Worm (Caenorhabditis elegans) whole organism, early embryonic: ENCODE results near the gene F12A10.1.

Experiments used
- B0310.2 ChIP-seq: sonication (generic microtip); optimal IDR thresholded peaks from 2 replicates; lab custom pipeline; 2016; ENCODE audit warnings: mild to moderate bottlenecking, missing genetic modification characterization, missing compliant biosample characterization
- F13C5.2 ChIP-seq: sonication (generic microtip); optimal IDR thresholded peaks from 2 replicates; lab custom pipeline; 2017; ENCODE audit warnings: mild to moderate bottlenecking, missing genetic modification characterization, inconsistent platforms, missing compliant biosample characterization
- aly-1 ChIP-seq: sonication (generic microtip); optimal IDR thresholded peaks from 2 replicates; lab custom pipeline; 2016; ENCODE audit warnings: missing genetic modification characterization, missing compliant biosample characterization
- ama-1 ChIP-seq: fragments of 150-350 bp; optimal IDR thresholded peaks from 2 replicates; lab custom pipeline; 2014
- ceh-13 ChIP-seq: fragments of 200-800 bp; sonication (Bioruptor generic); optimal IDR thresholded peaks from 2 replicates; lab custom pipeline; 2018; ENCODE audit warnings: mild to moderate bottlenecking, missing genetic modification characterization, missing compliant biosample characterization
- ceh-36 ChIP-seq: sonication (generic microtip); optimal IDR thresholded peaks from 2 replicates; lab custom pipeline; 2016; ENCODE audit warnings: missing genetic modification characterization, inconsistent platforms, missing compliant biosample characterization
- ets-7 ChIP-seq: sonication (generic microtip); optimal IDR thresholded peaks from 2 replicates; lab custom pipeline; 2016; ENCODE audit warnings: missing genotype, missing genetic modification characterization, missing compliant biosample characterization
- flt-1 ChIP-seq: fragments of 200-800 bp; sonication (Bioruptor generic); IDR thresholded peaks from 2 replicates; pipeline ENCODE4 v1.3.6; 2022; ENCODE audit warnings: missing genetic modification characterization, missing compliant biosample characterization
- hmbx-1 ChIP-seq: sonication (generic microtip); optimal IDR thresholded peaks from 2 replicates; lab custom pipeline; 2016; ENCODE audit warnings: mild to moderate bottlenecking, missing genetic modification characterization, missing compliant biosample characterization
- hmg-4 ChIP-seq: fragments of 200-800 bp; sonication (Bioruptor generic); optimal IDR thresholded peaks from 2 replicates; lab custom pipeline; 2018; ENCODE audit warnings: mild to moderate bottlenecking, missing genetic modification characterization, missing compliant biosample characterization
- hnd-1 ChIP-seq: sonication (generic microtip); optimal IDR thresholded peaks from 2 replicates; lab custom pipeline; 2016; ENCODE audit warnings: missing genetic modification characterization, missing compliant biosample characterization
- pes-1 ChIP-seq: fragments of 200-800 bp; sonication (Bioruptor generic); IDR thresholded peaks from 2 replicates; pipeline ENCODE4 v1.3.6; 2022; ENCODE audit warnings: missing genetic modification reagents, missing genetic modification characterization, missing compliant biosample characterization
- scrt-1 ChIP-seq: fragments of 200-800 bp; sonication (Bioruptor generic); IDR thresholded peaks from 2 replicates; pipeline ENCODE4 v1.3.6; 2022; ENCODE audit warnings: missing genetic modification characterization, missing compliant biosample characterization
- sea-1 ChIP-seq: fragments of 200-800 bp; sonication (Bioruptor generic); conservative IDR thresholded peaks from 2 replicates; pipeline ENCODE4 v1.3.6; 2022; ENCODE audit warnings: missing genetic modification characterization, missing compliant biosample characterization
- tbx-11 ChIP-seq: fragments of 200-800 bp; sonication (Bioruptor generic); IDR thresholded peaks from 2 replicates; pipeline ENCODE4 v1.3.6; 2022; ENCODE audit warnings: missing genetic modification characterization, missing compliant biosample characterization
- tbx-37 ChIP-seq: fragments of 200-800 bp; sonication (Bioruptor generic); conservative IDR thresholded peaks from 2 replicates; pipeline ENCODE4 v1.3.6; 2022; ENCODE audit warnings: missing genetic modification reagents, missing genetic modification characterization, missing compliant biosample characterization
- tra-4 ChIP-seq: sonication (generic microtip); optimal IDR thresholded peaks from 2 replicates; lab custom pipeline; 2017; ENCODE audit warnings: missing genetic modification characterization, missing compliant biosample characterization

F12A10.1 gene

DNA sequence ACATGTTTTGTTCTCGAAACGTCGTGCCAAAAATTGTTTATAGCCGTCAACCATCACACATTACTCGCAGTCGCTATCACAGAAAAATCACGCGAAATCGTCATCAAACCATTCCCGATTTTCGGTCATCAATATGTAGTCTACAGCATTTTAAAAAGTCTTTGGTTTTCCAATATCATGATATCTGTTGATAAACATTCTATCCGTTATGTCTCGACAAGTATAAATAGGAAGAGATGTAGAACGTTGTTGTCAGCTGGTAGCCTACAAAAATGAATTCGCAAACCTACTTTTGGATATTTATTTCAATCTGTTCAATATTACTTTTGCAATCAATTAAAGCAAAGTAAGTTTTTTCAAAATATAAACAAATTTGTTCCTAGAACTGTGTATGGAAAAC is at the start of gene F12A10.1:
Gene F12A10.1, plus strand, starts transcription at position 166 of the 400 bp plus-strand sequence.
- TF ChIP-seq F13C5.2 (tag; lab: Kevin White, UChicago) (no peak), hmg-4 (no peak), aly-1 (no peak), sea-1 (GFP tag; lab: Robert Waterston, UW) (no peak), B0310.2 (tag; lab: Kevin White, UChicago) (no peak)

DNA sequence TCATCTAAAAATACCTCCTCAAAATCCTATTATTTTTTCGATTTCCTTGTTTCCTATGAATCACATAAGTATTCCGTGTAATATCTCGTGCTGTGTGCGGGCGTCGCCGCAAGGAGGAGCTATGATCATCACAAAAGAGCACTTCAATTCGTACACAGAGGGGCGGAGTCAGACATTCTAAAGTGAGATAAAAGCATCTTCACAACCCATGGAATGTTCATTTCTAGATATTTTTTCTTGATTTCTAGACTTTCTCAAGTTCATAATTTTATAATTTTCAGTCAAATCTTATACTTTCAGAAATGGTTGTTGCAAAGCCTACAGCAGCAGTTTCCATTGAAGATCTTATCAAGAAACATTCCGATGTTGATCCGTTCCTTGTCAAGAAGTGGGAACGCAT is 49.0 kb upstream of the F12A10.1 start, which contains the start of gene cex-1:
Gene cex-1, plus strand, starts transcription at position 301 of the 400 bp plus-strand sequence.
- TF ChIP-seq ceh-36 (no peak), tbx-37 (no peak), hmg-4 (no peak), aly-1 (no peak), sea-1 (GFP tag; lab: Robert Waterston, UW) (no peak), ceh-13 (GFP tag; lab: Kevin White, UChicago) (no peak), tra-4 (no peak), hmbx-1 (tag; lab: Kevin White, UChicago) (no peak), pes-1 (GFP tag; lab: Robert Waterston, UW) (no peak), tbx-11 (GFP tag; lab: Robert Waterston, UW) (no peak), flt-1 (GFP tag; lab: Robert Waterston, UW) (no peak), scrt-1 (GFP tag; lab: Robert Waterston, UW) (no peak), B0310.2 (tag; lab: Kevin White, UChicago) (no peak), F13C5.2 (tag; lab: Kevin White, UChicago) (no peak), hnd-1 (tag; lab: Kevin White, UChicago) (no peak), ama-1 (lab: Kevin White, UChicago) (no peak), ets-7 (tag; lab: Kevin White, UChicago) (no peak)

DNA sequence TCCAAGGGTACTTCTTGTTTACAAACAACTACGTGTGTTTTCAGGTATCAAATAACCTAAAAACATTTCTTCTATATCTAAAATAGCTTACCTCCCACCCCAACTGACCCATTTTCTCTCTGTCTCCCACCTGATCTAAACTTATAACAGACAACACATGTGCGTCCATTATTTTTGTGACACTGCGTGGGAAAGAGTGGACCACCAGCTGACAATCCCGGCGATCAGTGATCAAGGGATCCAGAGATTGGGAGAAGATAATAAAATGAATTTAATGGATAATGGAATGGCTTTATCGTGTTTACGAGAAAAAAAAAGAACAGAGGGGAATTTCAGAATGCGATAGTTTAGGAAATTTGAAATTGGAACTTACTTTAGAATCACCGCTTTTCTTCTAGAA is 47.1 kb upstream of the F12A10.1 start:
- TF ChIP-seq hmbx-1 (tag; lab: Kevin White, UChicago) (no peak), ceh-36 (no peak), ets-7 (tag; lab: Kevin White, UChicago) (no peak), scrt-1 (GFP tag; lab: Robert Waterston, UW) (no peak), flt-1 (GFP tag; lab: Robert Waterston, UW) (no peak), F13C5.2 (tag; lab: Kevin White, UChicago) (no peak), tbx-11 (GFP tag; lab: Robert Waterston, UW) (no peak), ama-1 (lab: Kevin White, UChicago) (no peak), hmg-4 (no peak), tbx-37 (no peak), B0310.2 (tag; lab: Kevin White, UChicago) (no peak), hnd-1 (tag; lab: Kevin White, UChicago) (no peak), sea-1 (GFP tag; lab: Robert Waterston, UW) (no peak), pes-1 (GFP tag; lab: Robert Waterston, UW) (no peak), ceh-13 (GFP tag; lab: Kevin White, UChicago) (no peak), aly-1 (no peak)

DNA sequence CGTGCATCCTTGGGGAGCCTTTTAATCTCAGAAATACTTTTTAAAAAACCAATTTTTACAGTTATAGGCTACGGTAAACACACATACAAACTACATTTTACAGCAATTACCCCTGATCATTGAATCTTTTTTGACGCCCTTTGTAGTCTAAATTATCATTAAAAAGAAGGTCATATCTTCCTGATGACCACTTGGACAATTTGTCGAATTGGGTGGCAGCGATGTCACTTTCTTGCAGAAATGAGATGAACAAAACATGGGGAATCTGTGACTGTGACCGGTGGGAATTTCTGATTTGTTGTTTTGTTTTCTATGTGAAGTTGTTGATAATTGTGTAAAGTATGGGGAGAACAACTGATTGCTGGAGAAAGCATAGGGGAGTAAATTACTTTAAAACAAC is 46.7 kb upstream of the F12A10.1 start:
- TF ChIP-seq ceh-36: no peak
- no peak for TF ChIP-seq sea-1 (GFP tag; lab: Robert Waterston, UW)
- TF ChIP-seq flt-1 (GFP tag; lab: Robert Waterston, UW): no peak
- no peak for TF ChIP-seq aly-1
- TF ChIP-seq hmg-4: no peak
- TF ChIP-seq hnd-1 (tag; lab: Kevin White, UChicago): no peak

DNA sequence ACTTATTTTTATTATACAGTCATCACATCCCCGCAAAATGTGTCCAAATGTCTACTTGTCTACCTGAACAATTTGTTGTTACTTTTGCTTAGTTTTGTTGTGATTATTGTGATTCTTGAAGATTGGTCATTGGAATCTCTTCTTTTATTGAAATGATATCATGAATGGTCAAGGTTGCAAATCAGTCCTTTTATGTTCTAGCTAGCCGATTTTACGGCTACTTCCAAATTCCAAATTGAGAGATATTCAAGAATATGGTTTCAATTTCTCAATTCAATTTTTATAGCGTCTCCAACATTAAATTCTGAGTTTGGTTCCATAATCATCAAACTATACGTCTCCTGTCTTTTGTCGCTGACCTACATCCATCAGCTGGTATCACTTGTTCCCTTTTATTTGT is 45.1 kb upstream of the F12A10.1 start:
- TF ChIP-seq aly-1 (no peak), hmbx-1 (tag; lab: Kevin White, UChicago) (no peak), ceh-13 (GFP tag; lab: Kevin White, UChicago) (no peak), hnd-1 (tag; lab: Kevin White, UChicago) (no peak), pes-1 (GFP tag; lab: Robert Waterston, UW) (no peak), sea-1 (GFP tag; lab: Robert Waterston, UW) (no peak)

DNA sequence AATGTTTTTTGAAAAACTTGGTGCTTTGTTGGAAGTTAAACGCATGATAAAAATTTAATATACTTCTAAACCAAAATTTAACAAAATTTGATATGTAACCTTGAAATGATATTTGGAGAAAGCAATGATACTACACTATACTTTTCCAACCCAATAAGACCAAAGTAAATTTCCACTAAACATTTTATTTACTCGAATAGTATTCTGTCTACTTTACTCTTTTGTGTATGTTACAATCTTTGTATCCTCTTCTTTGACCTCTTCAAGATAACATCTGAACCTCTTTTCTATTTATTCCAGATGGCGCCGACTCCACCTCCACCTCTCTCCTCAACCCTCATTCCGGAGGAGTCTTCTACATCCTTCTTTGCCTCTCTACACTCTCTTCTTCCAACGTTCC is 42.8 kb upstream of the F12A10.1 start, which contains the start of gene dhs-5:
Gene dhs-5, plus strand, starts transcription at position 301 of the 400 bp plus-strand sequence.
- TF ChIP-seq ceh-13 (GFP tag; lab: Kevin White, UChicago): no peak
- no peak for TF ChIP-seq scrt-1 (GFP tag; lab: Robert Waterston, UW)
- TF ChIP-seq hmbx-1 (tag; lab: Kevin White, UChicago): no peak
- no peak for TF ChIP-seq flt-1 (GFP tag; lab: Robert Waterston, UW)
- no peak for TF ChIP-seq F13C5.2 (tag; lab: Kevin White, UChicago)
- no peak for TF ChIP-seq tbx-11 (GFP tag; lab: Robert Waterston, UW)
- TF ChIP-seq hnd-1 (tag; lab: Kevin White, UChicago): no peak
- TF ChIP-seq sea-1 (GFP tag; lab: Robert Waterston, UW): no peak

DNA sequence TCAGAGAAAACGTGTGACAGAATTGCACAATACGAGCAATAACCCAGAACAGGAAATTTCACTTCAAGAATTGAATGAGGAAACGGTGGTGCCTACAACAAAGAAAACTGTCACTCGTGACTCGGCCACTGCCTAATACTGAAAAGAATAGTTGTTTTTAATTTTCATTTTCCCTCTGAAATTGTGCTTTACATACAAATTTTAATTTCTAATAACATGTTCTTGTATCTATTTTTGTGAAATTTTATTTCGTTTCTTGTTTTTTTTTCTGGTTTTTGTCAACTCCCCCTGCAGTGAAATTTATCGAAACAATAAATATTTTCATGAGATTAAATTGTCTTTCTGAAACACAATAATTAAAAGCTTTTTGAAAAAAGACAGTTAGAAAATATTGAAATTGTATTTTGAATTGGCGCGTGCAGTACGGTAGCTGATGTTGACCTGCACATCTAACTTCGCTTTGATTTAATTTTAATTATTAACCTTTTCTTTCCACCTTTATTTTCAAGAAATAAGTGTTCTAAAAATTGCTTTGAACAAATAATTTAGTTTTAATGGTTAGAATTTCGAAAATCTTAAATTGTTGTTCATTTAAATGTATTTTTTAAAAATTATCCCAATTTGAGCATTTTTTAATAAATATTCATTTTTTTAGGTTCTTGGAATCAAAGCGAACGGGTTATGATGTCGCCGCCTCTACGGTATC is 40.5 kb upstream of the F12A10.1 start, which contains the start of gene daz-1:
Gene daz-1, plus strand, starts transcription at position 656 of the 706 bp plus-strand sequence.
- TF ChIP-seq tbx-11 (GFP tag; lab: Robert Waterston, UW) (no peak), ceh-36 (no peak), pes-1 (GFP tag; lab: Robert Waterston, UW) (no peak), hnd-1 (tag; lab: Kevin White, UChicago) (no peak), ets-7 (tag; lab: Kevin White, UChicago) (no peak)
